Fruit fly (Drosophila melanogaster): ENCODE results near the gene CG43092.

The CG43092 gene

DNA sequence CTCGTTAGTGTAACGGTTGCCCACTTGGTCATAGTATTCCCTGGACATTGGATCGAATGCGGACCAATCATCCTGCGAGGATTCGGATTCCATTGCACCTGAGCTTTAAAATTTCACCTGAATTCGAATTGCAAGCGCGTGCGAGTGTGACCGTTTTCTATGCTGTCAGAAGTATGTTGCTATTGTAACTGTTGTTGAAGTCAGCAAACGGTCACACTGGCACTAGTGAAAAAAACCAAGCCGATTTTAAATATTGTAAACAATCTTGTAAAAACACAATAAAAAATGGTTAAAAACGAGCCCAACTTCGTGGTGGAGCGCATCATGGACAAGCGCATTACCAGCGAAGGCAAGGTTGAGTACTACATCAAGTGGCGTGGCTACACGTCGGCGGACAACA is 24.0 kb downstream of the CG43092 start, which contains the start of the genes vret and HP1c:
vret (minus strand) TSS at position 150 of the 400 bp plus-strand sequence.
HP1c (plus strand) TSS at position 189 of the 400 bp plus-strand sequence.
- no peak for TF ChIP-seq Pif1B (GFP tag; optimal IDR thresholded peaks at IDR 0.05)
- no peak for TF ChIP-seq D1 (tag; optimal IDR thresholded peaks at IDR 0.05)
- TF ChIP-seq CG17806 (tag; optimal IDR thresholded peaks at IDR 0.05) = no peak
- TF ChIP-seq fd96Ca (GFP tag; IDR thresholded peaks at IDR 0.05) = no peak
- TF ChIP-seq CG14655 (GFP tag; optimal IDR thresholded peaks at IDR 0.05) = no peak
- no peak for TF ChIP-seq Snoo (tag; optimal IDR thresholded peaks at IDR 0.05)
- no peak for TF ChIP-seq gl (tag; optimal IDR thresholded peaks at IDR 0.05)
- no peak for TF ChIP-seq rn (GFP tag; IDR thresholded peaks at IDR 0.05)
- TF ChIP-seq CG32121 (GFP tag; IDR thresholded peaks at IDR 0.05) = no peak
- no peak for TF ChIP-seq CG15710 (tag; optimal IDR thresholded peaks at IDR 0.05)
- TF ChIP-seq CG4496 (GFP tag; IDR thresholded peaks at IDR 0.05) = no peak
- TF ChIP-seq EcR (GFP tag; optimal IDR thresholded peaks at IDR 0.05) = no peak
- TF ChIP-seq Ets98B (GFP tag; IDR thresholded peaks at IDR 0.05) = no peak
- no peak for TF ChIP-seq CG12605 (GFP tag; IDR thresholded peaks at IDR 0.05)
- no peak for TF ChIP-seq Pif1A (GFP tag; optimal IDR thresholded peaks at IDR 0.05)
- no peak for TF ChIP-seq CG8301 (tag; optimal IDR thresholded peaks at IDR 0.05)

DNA sequence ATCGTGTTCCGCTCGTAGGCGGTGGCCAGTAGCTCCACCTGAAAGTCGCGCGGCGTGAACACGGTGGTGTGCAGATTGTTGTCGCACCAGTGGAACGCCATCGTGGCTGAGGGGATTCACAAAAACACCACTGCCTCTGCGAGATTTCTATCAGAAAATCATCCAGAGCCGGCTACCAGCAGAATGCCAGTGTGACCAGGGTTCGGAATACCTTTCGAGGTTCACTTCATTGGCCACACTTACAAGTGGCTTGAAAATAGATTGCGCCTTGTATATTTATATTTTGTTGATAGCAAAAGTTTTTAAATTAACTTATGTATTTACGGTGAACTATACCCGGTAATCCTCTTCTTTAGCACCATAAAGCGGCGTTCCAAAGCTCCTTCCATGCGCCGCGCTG is 28.5 kb downstream of the CG43092 start, which contains the start of the genes Dcr-1 and CG6985:
Dcr-1 (minus strand) TSS at position 162 of the 400 bp plus-strand sequence.
CG6985 (plus strand) TSS at position 221 of the 400 bp plus-strand sequence.
- TF ChIP-seq Pif1B (GFP tag; optimal IDR thresholded peaks at IDR 0.05) = no peak
- no peak for TF ChIP-seq CG14655 (GFP tag; optimal IDR thresholded peaks at IDR 0.05)
- TF ChIP-seq CG15710 (tag; optimal IDR thresholded peaks at IDR 0.05) = no peak
- TF ChIP-seq CG4496 (GFP tag; IDR thresholded peaks at IDR 0.05) = no peak
- TF ChIP-seq Ets98B (GFP tag; IDR thresholded peaks at IDR 0.05) = no peak
- no peak for TF ChIP-seq Snoo (tag; optimal IDR thresholded peaks at IDR 0.05)
- TF ChIP-seq gl (tag; optimal IDR thresholded peaks at IDR 0.05) = no peak
- TF ChIP-seq CG34367 (tag; optimal IDR thresholded peaks at IDR 0.05) = no peak
- TF ChIP-seq rn (GFP tag; IDR thresholded peaks at IDR 0.05) = no peak
- TF ChIP-seq CG17806 (tag; optimal IDR thresholded peaks at IDR 0.05) = no peak
- no peak for TF ChIP-seq CG9948 (tag; optimal IDR thresholded peaks at IDR 0.05)
- no peak for TF ChIP-seq CG8159 (tag; optimal IDR thresholded peaks at IDR 0.05)
- TF ChIP-seq Pif1A (GFP tag; optimal IDR thresholded peaks at IDR 0.05) = no peak
- no peak for TF ChIP-seq EcR (GFP tag; optimal IDR thresholded peaks at IDR 0.05)
- no peak for TF ChIP-seq CG32121 (GFP tag; IDR thresholded peaks at IDR 0.05)
- no peak for TF ChIP-seq CG8301 (tag; optimal IDR thresholded peaks at IDR 0.05)
- TF ChIP-seq fd96Ca (GFP tag; IDR thresholded peaks at IDR 0.05) = no peak
- no peak for TF ChIP-seq CG12605 (GFP tag; IDR thresholded peaks at IDR 0.05)
- TF ChIP-seq D1 (tag; optimal IDR thresholded peaks at IDR 0.05) = no peak
- TF ChIP-seq CG13204 (GFP tag; optimal IDR thresholded peaks at IDR 0.05) = no peak

DNA sequence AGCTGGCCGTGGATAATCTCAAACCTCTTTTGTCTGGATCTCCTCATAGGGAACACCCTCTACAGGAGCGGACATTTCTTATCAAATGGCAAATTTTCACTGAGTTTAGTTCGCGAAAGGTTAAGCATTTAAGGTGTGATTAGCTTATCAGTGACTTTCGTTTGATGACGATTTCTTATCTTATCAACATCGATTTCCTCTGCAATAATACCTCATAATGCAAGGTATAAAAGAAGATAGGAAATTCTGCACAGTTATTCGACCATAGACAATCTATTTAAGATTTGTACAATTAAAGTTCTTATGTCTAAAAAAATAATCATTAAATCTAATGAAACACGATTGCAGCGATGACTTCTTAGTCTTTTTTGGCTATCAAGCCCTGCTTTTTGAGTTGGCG is 35.7 kb downstream of the CG43092 start, which contains the start of gene Takl2:
Takl2 (minus strand) TSS at position 101 of the 400 bp plus-strand sequence.
- TF ChIP-seq D1 (tag; optimal IDR thresholded peaks at IDR 0.05) = no peak
- no peak for TF ChIP-seq EcR (GFP tag; optimal IDR thresholded peaks at IDR 0.05)
- no peak for TF ChIP-seq Pif1B (GFP tag; optimal IDR thresholded peaks at IDR 0.05)
- no peak for TF ChIP-seq CG13204 (GFP tag; optimal IDR thresholded peaks at IDR 0.05)
- TF ChIP-seq Pif1A (GFP tag; optimal IDR thresholded peaks at IDR 0.05) = no peak
- TF ChIP-seq CG12605 (GFP tag; IDR thresholded peaks at IDR 0.05) = no peak
- TF ChIP-seq CG32121 (GFP tag; IDR thresholded peaks at IDR 0.05) = no peak
- TF ChIP-seq CG14655 (GFP tag; optimal IDR thresholded peaks at IDR 0.05) = no peak
- no peak for TF ChIP-seq CG9948 (tag; optimal IDR thresholded peaks at IDR 0.05)
- no peak for TF ChIP-seq CG34367 (tag; optimal IDR thresholded peaks at IDR 0.05)
- TF ChIP-seq rn (GFP tag; IDR thresholded peaks at IDR 0.05) = no peak
- no peak for TF ChIP-seq CG17806 (tag; optimal IDR thresholded peaks at IDR 0.05)

DNA sequence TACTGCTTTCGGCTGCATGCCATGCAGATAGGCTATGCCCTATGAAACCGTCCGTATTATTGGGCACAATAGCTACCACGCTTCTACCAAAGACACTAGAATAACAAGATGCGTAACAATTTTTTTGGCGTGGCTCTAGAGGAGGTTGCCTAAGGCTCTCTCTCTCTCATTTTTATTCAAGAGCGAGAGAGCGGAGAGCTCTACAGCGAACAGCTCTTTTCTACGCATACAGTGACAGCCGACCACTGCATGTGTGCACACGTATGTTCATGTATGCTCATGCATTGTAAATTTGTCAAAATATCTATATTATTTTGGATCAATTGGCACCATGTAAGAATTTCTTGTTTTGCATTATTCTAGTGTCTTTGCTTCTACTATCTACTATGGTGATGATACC is 36.5 kb downstream of the CG43092 start:
- no peak for TF ChIP-seq D1 (tag; optimal IDR thresholded peaks at IDR 0.05)
- no peak for TF ChIP-seq fd96Ca (GFP tag; IDR thresholded peaks at IDR 0.05)

DNA sequence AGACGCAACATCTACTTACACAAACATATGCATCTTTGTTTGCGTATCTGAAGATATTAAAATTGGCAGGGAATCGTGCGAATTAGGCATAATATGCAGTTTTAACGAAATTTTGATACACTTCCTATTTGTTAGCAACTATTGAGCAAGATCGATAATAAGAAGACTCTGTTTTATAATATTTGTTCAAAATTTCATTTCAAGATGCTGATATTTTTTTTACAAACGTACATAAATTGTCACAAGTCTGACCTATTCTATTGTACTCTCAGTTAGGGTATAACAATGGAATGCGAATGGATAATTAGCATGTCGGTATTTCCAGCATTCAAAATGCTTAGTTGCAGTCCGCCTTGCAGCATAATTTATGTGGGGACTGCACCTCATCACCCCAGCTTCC is 41.6 kb downstream of the CG43092 start:
- TF ChIP-seq gl (tag; optimal IDR thresholded peaks at IDR 0.05) (no peak), rn (GFP tag; IDR thresholded peaks at IDR 0.05) (0 out of 2 replicates have a peak, but pooled peaks have one; percentile 6), CG32121 (GFP tag; IDR thresholded peaks at IDR 0.05) (peak; percentile 51; the same call in 1 of the 2 replicates), CG4496 (GFP tag; IDR thresholded peaks at IDR 0.05) (peak; percentile 80), CG17806 (tag; optimal IDR thresholded peaks at IDR 0.05) (peak; percentile 27), CG9948 (tag; optimal IDR thresholded peaks at IDR 0.05) (peak; percentile 53), CG34367 (tag; optimal IDR thresholded peaks at IDR 0.05) (peak; percentile 31), CG13204 (GFP tag; optimal IDR thresholded peaks at IDR 0.05) (no peak), CG8301 (tag; optimal IDR thresholded peaks at IDR 0.05) (peak; percentile 64), fd96Ca (GFP tag; IDR thresholded peaks at IDR 0.05) (no peak), Ets98B (GFP tag; IDR thresholded peaks at IDR 0.05) (peak; percentile 70), CG12605 (GFP tag; IDR thresholded peaks at IDR 0.05) (peak; percentile 55; the same call in 1 of the 2 replicates)

DNA sequence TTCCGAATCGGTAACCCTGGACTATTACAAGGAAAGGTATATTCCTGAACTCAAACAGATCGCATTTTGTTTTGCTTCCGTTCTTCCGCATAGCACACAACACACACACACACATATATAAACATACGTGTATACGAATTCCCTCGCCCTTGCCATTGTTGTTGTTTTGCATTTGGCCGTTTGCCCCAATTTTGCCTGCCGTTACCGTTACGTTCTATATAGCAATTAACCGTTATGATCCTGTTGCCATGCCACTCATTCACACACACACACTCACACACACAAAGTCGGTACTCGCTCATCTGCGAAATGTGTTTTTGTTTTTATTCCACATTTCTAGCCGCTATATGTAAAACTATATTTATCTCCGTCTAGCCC is 42.0 kb downstream of the CG43092 start:
- no peak for TF ChIP-seq D1 (tag; optimal IDR thresholded peaks at IDR 0.05)
- TF ChIP-seq gl (tag; optimal IDR thresholded peaks at IDR 0.05) = no peak
- no peak for TF ChIP-seq Pif1A (GFP tag; optimal IDR thresholded peaks at IDR 0.05)
- TF ChIP-seq CG10348 (GFP tag; IDR thresholded peaks at IDR 0.05) = no peak
- TF ChIP-seq Ets98B (GFP tag; IDR thresholded peaks at IDR 0.05) = no peak
- TF ChIP-seq CG15710 (tag; optimal IDR thresholded peaks at IDR 0.05) = no peak
- TF ChIP-seq CG8301 (tag; optimal IDR thresholded peaks at IDR 0.05) = no peak
- TF ChIP-seq CG9948 (tag; optimal IDR thresholded peaks at IDR 0.05) = no peak
- TF ChIP-seq CG12605 (GFP tag; IDR thresholded peaks at IDR 0.05) = no peak
- no peak for TF ChIP-seq fd96Ca (GFP tag; IDR thresholded peaks at IDR 0.05)
- TF ChIP-seq rn (GFP tag; IDR thresholded peaks at IDR 0.05) = no peak
- no peak for TF ChIP-seq CG32121 (GFP tag; IDR thresholded peaks at IDR 0.05)
- no peak for TF ChIP-seq CG4496 (GFP tag; IDR thresholded peaks at IDR 0.05)
